Fruit fly (Drosophila melanogaster) S2 (cell line): ENCODE data around the gene CG3558.

ENCODE experiments used
- CG8478 ChIP-seq: fragments of >200 bp; optimal IDR thresholded peaks from 2 replicates; lab custom pipeline; 2018
- CTCF ChIP-seq, 2 experiments: fragments of >200 bp; optimal IDR thresholded peaks; 2 replicates each; lab custom pipeline; 2018

DNA sequence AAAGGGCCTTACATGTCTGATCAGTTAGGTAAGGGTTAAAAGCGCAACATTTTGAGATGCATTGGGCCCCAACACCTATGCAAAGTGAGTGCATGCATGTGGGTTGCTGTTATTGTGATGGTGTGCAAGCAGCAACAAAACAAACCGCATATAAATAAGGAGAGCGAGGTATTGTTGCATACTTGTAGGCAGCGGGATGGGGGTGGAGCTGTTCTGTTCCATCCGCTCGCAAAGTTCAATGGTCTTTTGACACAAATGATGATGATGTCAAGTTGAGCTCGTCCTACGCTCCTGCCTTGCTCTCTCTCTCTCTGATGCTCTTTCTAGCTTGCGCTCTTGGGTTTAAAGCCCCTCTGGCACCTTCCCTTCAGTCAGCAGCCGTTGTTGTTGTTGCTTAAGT lies 37.0 kb upstream of the CG3558 start:
- TF ChIP-seq CG8478 (lab: Kevin White, UChicago) (no peak), CTCF (optimal IDR thresholded peaks at IDR 0.05; lab: Kevin White, UChicago) (no peak)
